Fruit fly (Drosophila melanogaster): Measurements from ENCODE around the gene Kots.

The Kots gene

dm6 chr3R:13984922-13985581, 21.1 kb upstream of the Kots start (continued):
- TF ChIP-seq CG10366 (GFP tag; IDR thresholded peaks at IDR 0.05) (peak; percentile 40; the same call in 1 of the 2 replicates), CG1792 (GFP tag; optimal IDR thresholded peaks at IDR 0.05) (peak; percentile 48), Deaf1 (tag; optimal IDR thresholded peaks at IDR 0.05) (peak; percentile 30), CG30403 (GFP tag; optimal IDR thresholded peaks at IDR 0.05) (peak; percentile 74), CG4730 (GFP tag; IDR thresholded peaks at IDR 0.05) (peak; percentile 65), Abd-B (GFP tag; optimal IDR thresholded peaks at IDR 0.05) (peak; percentile 58), so (GFP tag; IDR thresholded peaks at IDR 0.05) (peak; percentile 72; the same call in 1 of the 3 replicates), kay (GFP tag; optimal IDR thresholded peaks at IDR 0.05) (peak; percentile 5), CG12236 (GFP tag; optimal IDR thresholded peaks at IDR 0.05) (peak; percentile 21), CG8089 (GFP tag; optimal IDR thresholded peaks at IDR 0.05) (peak; percentile 57), Hr78 (GFP tag; optimal IDR thresholded peaks at IDR 0.05) (no peak), vvl (GFP tag; IDR thresholded peaks at IDR 0.05) (peak; percentile 86), CG17612 (GFP tag; IDR thresholded peaks at IDR 0.05) (no peak), CG10267 (tag; optimal IDR thresholded peaks at IDR 0.05) (peak; percentile 83), oc (tag; optimal IDR thresholded peaks at IDR 0.05) (peak; percentile 54), peb (GFP tag; IDR thresholded peaks at IDR 0.05) (0 out of 2 replicates have a peak, but pooled peaks have one; percentile 41), vfl (GFP tag; optimal IDR thresholded peaks at IDR 0.05) (peak; percentile 42), bigmax (GFP tag; optimal IDR thresholded peaks at IDR 0.05) (no peak), CG10959 (GFP tag; IDR thresholded peaks at IDR 0.05) (peak; percentile 85), Xbp1 (GFP tag; optimal IDR thresholded peaks at IDR 0.05) (peak; percentile 77), CG2889 (GFP tag; IDR thresholded peaks at IDR 0.05) (0 out of 3 replicates have a peak, but pooled peaks have one; percentile 13), Mes4 (GFP tag; optimal IDR thresholded peaks at IDR 0.05) (peak; percentile 52), odd (GFP tag; optimal IDR thresholded peaks at IDR 0.05) (peak; percentile 40), NFAT (GFP tag; IDR thresholded peaks at IDR 0.05) (no peak), CrebB (tag; optimal IDR thresholded peaks at IDR 0.05) (no peak), fd64A (GFP tag; optimal IDR thresholded peaks at IDR 0.05) (no peak), CG15269 (tag; optimal IDR thresholded peaks at IDR 0.05) (peak; percentile 62), vnd (GFP tag; IDR thresholded peaks at IDR 0.05; ENCODE audit: partially characterized antibody) (no peak), CG10979 (tag; optimal IDR thresholded peaks at IDR 0.05) (peak; percentile 90), Drgx (GFP tag; IDR thresholded peaks at IDR 0.05) (peak; percentile 80), da (GFP tag; optimal IDR thresholded peaks at IDR 0.05) (peak; percentile 18), Blimp-1 (GFP tag; optimal IDR thresholded peaks at IDR 0.05) (peak; percentile 75), chn (GFP tag; optimal IDR thresholded peaks at IDR 0.05) (peak; percentile 70), pita (GFP tag; optimal IDR thresholded peaks at IDR 0.05) (no peak), CG4820 (GFP tag; optimal IDR thresholded peaks at IDR 0.05) (peak; percentile 78), slp2 (GFP tag; optimal IDR thresholded peaks at IDR 0.05) (peak; percentile 63), CG12769 (tag; optimal IDR thresholded peaks at IDR 0.05) (peak; percentile 57), croc (GFP tag; conservative IDR thresholded peaks at IDR 0.05) (peak; percentile 55), Kr (GFP tag; optimal IDR thresholded peaks at IDR 0.05) (peak; percentile 69), Atf3 (GFP tag; optimal IDR thresholded peaks at IDR 0.05) (peak; percentile 21), CG10209 (GFP tag; optimal IDR thresholded peaks at IDR 0.05) (peak; percentile 78), ara (GFP tag; IDR thresholded peaks at IDR 0.05) (peak; percentile 86), hbn (GFP tag; IDR thresholded peaks at IDR 0.05; ENCODE audit: partially characterized antibody) (no peak), fd102C (GFP tag; optimal IDR thresholded peaks at IDR 0.05) (peak; percentile 95), CG31224 (GFP tag; IDR thresholded peaks at IDR 0.05) (no peak), Sox100B (GFP tag; optimal IDR thresholded peaks at IDR 0.05) (peak; percentile 46), jing (GFP tag; optimal IDR thresholded peaks at IDR 0.05) (peak; percentile 39), nerfin-1 (tag; optimal IDR thresholded peaks at IDR 0.05) (peak; percentile 68), sima (GFP tag; optimal IDR thresholded peaks at IDR 0.05) (no peak), ham (GFP tag; IDR thresholded peaks at IDR 0.05) (no peak)
